Fruit fly (Drosophila melanogaster) whole organism, embryonic: ENCODE data around the gene scramb2.

Experiments used
- Atf6 ChIP-seq: fragments of 200-800 bp; sonication (Bioruptor generic); IDR thresholded peaks from 2 replicates; pipeline ENCODE4 v1.3.6; 2022; ENCODE audit warnings: missing biosample characterization, missing genetic modification characterization
- CG10274 ChIP-seq: fragments of 200-800 bp; sonication (Bioruptor generic); optimal IDR thresholded peaks from 3 replicates; lab custom pipeline; 2017; ENCODE audit warnings: missing biosample characterization, mild to moderate bottlenecking, missing genetic modification characterization
- CG11085 ChIP-seq: fragments of 200-800 bp; sonication (Bioruptor generic); IDR thresholded peaks from 2 replicates; pipeline ENCODE4 v1.3.6; 2022; ENCODE audit warnings: missing biosample characterization, missing genetic modification characterization
- CG12391 ChIP-seq: fragments of 200-800 bp; sonication (Bioruptor generic); optimal IDR thresholded peaks from 3 replicates; lab custom pipeline; 2018; ENCODE audit warnings: missing biosample characterization, mild to moderate bottlenecking, missing genetic modification characterization, moderate library complexity
- CG14014 ChIP-seq: fragments of 200-800 bp; sonication (Bioruptor generic); IDR thresholded peaks from 2 replicates; pipeline ENCODE4 v1.3.6; 2022; ENCODE audit warnings: missing biosample characterization, missing genetic modification characterization
- CG14050 ChIP-seq: fragments of 200-800 bp; sonication (Bioruptor generic); IDR thresholded peaks from 3 replicates; pipeline ENCODE4 v1.3.6; 2022; ENCODE audit warnings: missing biosample characterization, missing genetic modification characterization
- CG14965 ChIP-seq: fragments of 200-800 bp; sonication (Bioruptor generic); optimal IDR thresholded peaks from 2 replicates; lab custom pipeline; 2016; ENCODE audit warnings: missing biosample characterization, missing genetic modification characterization, borderline replicate concordance
- CG17802 ChIP-seq: fragments of 200-800 bp; sonication (Bioruptor generic); optimal IDR thresholded peaks from 2 replicates; lab custom pipeline; 2018; ENCODE audit warnings: missing biosample characterization, mild to moderate bottlenecking, missing genetic modification characterization, moderate library complexity
- CG18764 ChIP-seq: fragments of 200-800 bp; sonication (Bioruptor generic); optimal IDR thresholded peaks from 3 replicates; lab custom pipeline; 2016; ENCODE audit warnings: missing biosample characterization, missing genetic modification characterization
- CG3065 ChIP-seq: fragments of 200-800 bp; sonication (Bioruptor generic); optimal IDR thresholded peaks from 2 replicates; lab custom pipeline; 2016; ENCODE audit warnings: missing biosample characterization, missing genetic modification characterization
- CG33557 ChIP-seq: fragments of 200-800 bp; sonication (Bioruptor generic); optimal IDR thresholded peaks from 2 replicates; lab custom pipeline; 2019; ENCODE audit warnings: missing biosample characterization, mild to moderate bottlenecking, missing genetic modification characterization, moderate library complexity
- CG5180 ChIP-seq: fragments of 200-800 bp; sonication (Bioruptor generic); optimal IDR thresholded peaks from 3 replicates; lab custom pipeline; 2017; ENCODE audit warnings: missing biosample characterization, missing genetic modification characterization, mild to moderate bottlenecking, moderate library complexity, missing genetic modification reagents
- CG7357 ChIP-seq: fragments of 200-800 bp; sonication (Bioruptor generic); IDR thresholded peaks from 3 replicates; pipeline ENCODE4 v1.3.6; 2022; ENCODE audit warnings: missing biosample characterization, missing genetic modification characterization
- CG7372 ChIP-seq: fragments of 200-800 bp; sonication (Bioruptor generic); IDR thresholded peaks from 2 replicates; pipeline ENCODE4 v1.3.6; 2022; ENCODE audit warnings: missing biosample characterization, missing genetic modification characterization
- CG7839 ChIP-seq: fragments of 200-800 bp; sonication (Bioruptor generic); optimal IDR thresholded peaks from 3 replicates; lab custom pipeline; 2018; ENCODE audit warnings: missing biosample characterization, mild to moderate bottlenecking, missing genetic modification characterization, moderate library complexity
- CG8089 ChIP-seq: fragments of 200-800 bp; sonication (Bioruptor generic); optimal IDR thresholded peaks from 3 replicates; lab custom pipeline; 2016; ENCODE audit warnings: missing biosample characterization, missing genetic modification characterization
- CG8388 ChIP-seq: fragments of 200-800 bp; sonication (Bioruptor generic); optimal IDR thresholded peaks from 2 replicates; lab custom pipeline; 2019; ENCODE audit warnings: missing biosample characterization, mild to moderate bottlenecking, missing genetic modification characterization, moderate library complexity
- CG9876 ChIP-seq: fragments of 200-800 bp; sonication (Bioruptor generic); optimal IDR thresholded peaks from 2 replicates; lab custom pipeline; 2016; ENCODE audit warnings: missing biosample characterization, missing genetic modification characterization
- CkIIα-i1 ChIP-seq: fragments of 200-800 bp; sonication (Bioruptor generic); IDR thresholded peaks from 2 replicates; pipeline ENCODE4 v1.3.6; 2022; ENCODE audit warnings: missing biosample characterization, missing genetic modification characterization
- Dek ChIP-seq: fragments of 200-800 bp; sonication (Bioruptor generic); optimal IDR thresholded peaks from 3 replicates; lab custom pipeline; 2019; ENCODE audit warnings: missing biosample characterization, mild to moderate bottlenecking, missing genetic modification characterization, moderate library complexity
- Dip2 ChIP-seq: fragments of 200-800 bp; sonication (Bioruptor generic); IDR thresholded peaks from 2 replicates; pipeline ENCODE4 v1.3.6; 2022; ENCODE audit warnings: missing biosample characterization, missing genetic modification characterization
- E2f1 ChIP-seq: fragments of 200-800 bp; sonication (Bioruptor generic); IDR thresholded peaks from 2 replicates; pipeline ENCODE4 v1.3.6; 2022; ENCODE audit warnings: missing biosample characterization, missing genetic modification characterization
- Gsc ChIP-seq: fragments of 200-800 bp; sonication (Bioruptor generic); IDR thresholded peaks from 2 replicates; pipeline ENCODE4 v1.3.6; 2022; ENCODE audit warnings: missing biosample characterization, missing genetic modification characterization
- Hr39 ChIP-seq: fragments of >200 bp; optimal IDR thresholded peaks from 2 replicates; lab custom pipeline; 2017
- Hr78 ChIP-seq, 2 experiments: fragments of 200-800 bp in 1 of 2; fragments of >200 bp in 1 of 2; sonication (Bioruptor generic) in 1 of 2; optimal IDR thresholded peaks; 2 replicates each; lab custom pipeline; 2017 to 2019; ENCODE audit warnings: missing biosample characterization in 2 of 2, missing genetic modification characterization in 2 of 2, mild to moderate bottlenecking in 1 of 2, moderate library complexity in 1 of 2
- MESR4 ChIP-seq: fragments of 200-800 bp; sonication (Bioruptor generic); optimal IDR thresholded peaks from 2 replicates; lab custom pipeline; 2018; ENCODE audit warnings: missing biosample characterization, mild to moderate bottlenecking, missing genetic modification characterization, moderate library complexity
- MTF-1 ChIP-seq: fragments of 200-800 bp; sonication (Bioruptor generic); optimal IDR thresholded peaks from 2 replicates; lab custom pipeline; 2018; ENCODE audit warnings: missing biosample characterization, mild to moderate bottlenecking, missing genetic modification characterization, borderline replicate concordance
- Max ChIP-seq: fragments of 200-800 bp; sonication (Bioruptor generic); optimal IDR thresholded peaks from 2 replicates; lab custom pipeline; 2016; ENCODE audit warnings: missing biosample characterization, mild to moderate bottlenecking, missing genetic modification characterization
- Sin3A ChIP-seq: fragments of >200 bp; optimal IDR thresholded peaks from 2 replicates; lab custom pipeline; 2018
- Spps ChIP-seq: fragments of 200-800 bp; sonication (Bioruptor generic); optimal IDR thresholded peaks from 2 replicates; lab custom pipeline; 2018; ENCODE audit warnings: missing biosample characterization, mild to moderate bottlenecking, missing genetic modification characterization
- Ssrp ChIP-seq: fragments of 200-800 bp; sonication (Bioruptor generic); optimal IDR thresholded peaks from 2 replicates; lab custom pipeline; 2018; ENCODE audit warnings: missing biosample characterization, mild to moderate bottlenecking, missing genetic modification characterization, moderate library complexity
- ash1 ChIP-seq: fragments of 200-800 bp; sonication (Bioruptor generic); optimal IDR thresholded peaks from 2 replicates; lab custom pipeline; 2018; ENCODE audit warnings: missing biosample characterization, mild to moderate bottlenecking, missing genetic modification characterization
- bowl ChIP-seq: fragments of 200-800 bp; sonication (Bioruptor generic); IDR thresholded peaks from 2 replicates; pipeline ENCODE4 v1.3.6; 2022; ENCODE audit warnings: missing biosample characterization, missing genetic modification characterization
- chm ChIP-seq: fragments of 200-800 bp; sonication (Bioruptor generic); IDR thresholded peaks from 2 replicates; pipeline ENCODE4 v1.3.6; 2022; ENCODE audit warnings: missing biosample characterization, missing genetic modification characterization
- crp ChIP-seq, 2 experiments: fragments of 200-800 bp; sonication (Bioruptor generic); optimal IDR thresholded peaks; 2 replicates in 1 of 2; 3 replicates in 1 of 2; lab custom pipeline; 2017; ENCODE audit warnings: missing biosample characterization in 2 of 2, missing genetic modification characterization in 2 of 2, mild to moderate bottlenecking in 1 of 2, moderate library complexity in 1 of 2
- dan ChIP-seq: fragments of 200-800 bp; sonication (Bioruptor generic); IDR thresholded peaks from 2 replicates; pipeline ENCODE4 v1.3.6; 2022; ENCODE audit warnings: missing biosample characterization, missing genetic modification characterization
- danr ChIP-seq: fragments of 200-800 bp; sonication (Bioruptor generic); IDR thresholded peaks from 2 replicates; pipeline ENCODE4 v1.3.6; 2022; ENCODE audit warnings: missing biosample characterization, missing genetic modification characterization
- en ChIP-seq: fragments of 200-800 bp; sonication (Bioruptor generic); optimal IDR thresholded peaks from 2 replicates; lab custom pipeline; 2016; ENCODE audit warnings: missing biosample characterization, missing genetic modification characterization
- ftz-f1 ChIP-seq: fragments of 200-800 bp; sonication (Bioruptor generic); optimal IDR thresholded peaks from 2 replicates; lab custom pipeline; 2016; ENCODE audit warnings: missing biosample characterization, missing genetic modification characterization
- hkb ChIP-seq, 2 experiments: fragments of 200-800 bp in 1 of 2; fragments of >200 bp in 1 of 2; sonication (Bioruptor generic) in 1 of 2; IDR thresholded peaks in 1 of 2; optimal IDR thresholded peaks in 1 of 2; 2 replicates each; pipeline versions ENCODE4 v1.3.6 to Lab custom; 2017 to 2022; ENCODE audit warnings: missing biosample characterization in 1 of 2, missing genetic modification characterization in 1 of 2
- jigr1 ChIP-seq: fragments of 200-800 bp; sonication (Bioruptor generic); IDR thresholded peaks from 3 replicates; pipeline ENCODE4 v1.3.6; 2022; ENCODE audit warnings: missing biosample characterization, missing genetic modification characterization
- knrl ChIP-seq: fragments of 200-800 bp; sonication (Bioruptor generic); IDR thresholded peaks from 3 replicates; pipeline ENCODE4 v1.3.6; 2022; ENCODE audit warnings: missing biosample characterization, missing genetic modification characterization; ENCODE audit not compliant: partially characterized antibody
- mam ChIP-seq: fragments of 200-800 bp; sonication (Bioruptor generic); optimal IDR thresholded peaks from 3 replicates; lab custom pipeline; 2016; ENCODE audit warnings: missing biosample characterization, missing genetic modification characterization
- nau ChIP-seq: fragments of 200-800 bp; sonication (Bioruptor generic); optimal IDR thresholded peaks from 3 replicates; lab custom pipeline; 2017; ENCODE audit warnings: missing biosample characterization, mild to moderate bottlenecking, missing genetic modification characterization, missing genetic modification reagents
- p53 ChIP-seq: fragments of 200-800 bp; sonication (Bioruptor generic); optimal IDR thresholded peaks from 2 replicates; lab custom pipeline; 2016; ENCODE audit warnings: missing biosample characterization, missing genetic modification characterization
- pros ChIP-seq: fragments of 200-800 bp; sonication (Bioruptor generic); optimal IDR thresholded peaks from 3 replicates; lab custom pipeline; 2019; ENCODE audit warnings: missing biosample characterization, mild to moderate bottlenecking, missing genetic modification characterization, moderate library complexity
- ro ChIP-seq: fragments of 200-800 bp; sonication (Bioruptor generic); IDR thresholded peaks from 2 replicates; pipeline ENCODE4 v1.3.6; 2022; ENCODE audit warnings: missing biosample characterization, missing genetic modification characterization
- sima ChIP-seq: fragments of 200-800 bp; sonication (Bioruptor generic); optimal IDR thresholded peaks from 2 replicates; lab custom pipeline; 2016; ENCODE audit warnings: missing biosample characterization, missing genetic modification characterization
- tgo ChIP-seq: fragments of 200-800 bp; sonication (Bioruptor generic); IDR thresholded peaks from 3 replicates; pipeline ENCODE4 v1.3.6; 2022; ENCODE audit warnings: missing biosample characterization, missing genetic modification characterization

Gene scramb2

dm6 chr3L:3081146-3081872, 34.7 kb upstream of the scramb2 start (continued):
- TF ChIP-seq CG7372 (GFP tag; lab: Robert Waterston, UW) (peak; percentile 97), CG14050 (GFP tag; lab: Robert Waterston, UW) (peak; percentile 98), jigr1 (GFP tag; lab: Robert Waterston, UW) (peak; percentile 93), Sin3A (lab: Kevin White, UChicago) (no peak), danr (peak; percentile 96), CG7839 (peak; percentile 98), crp (GFP tag; optimal IDR thresholded peaks at IDR 0.05; lab: Kevin White, UChicago) (peak in 1 of 2 experiments; percentile 73), CG14965 (GFP tag; lab: Kevin White, UChicago) (peak; percentile 72), CkIIα-i1 (GFP tag; lab: Robert Waterston, UW) (peak; percentile 72; the same call in 1 of the 2 replicates), CG33557 (GFP tag; lab: Kevin White, UChicago) (peak; percentile 96), E2f1 (GFP tag; lab: Robert Waterston, UW) (peak; percentile 98), Spps (tag; lab: Kevin White, UChicago) (peak; percentile 98), CG18764 (GFP tag; lab: Kevin White, UChicago) (peak; percentile 96), mam (GFP tag; lab: Kevin White, UChicago) (peak; percentile 97), hkb (optimal IDR thresholded peaks at IDR 0.05; lab: Kevin White, UChicago) (peak; percentile 52), hkb (GFP tag; IDR thresholded peaks at IDR 0.05; lab: Robert Waterston, UW) (peak; percentile 99), bowl (GFP tag; lab: Robert Waterston, UW) (peak; percentile 97), ash1 (GFP tag; lab: Kevin White, UChicago) (peak; percentile 77), Ssrp (tag; lab: Kevin White, UChicago) (peak; percentile 97), CG12391 (tag; lab: Kevin White, UChicago) (peak; percentile 99), nau (peak; percentile 98), tgo (GFP tag; lab: Robert Waterston, UW) (peak; percentile 98), sima (GFP tag; lab: Kevin White, UChicago) (peak; percentile 90), CG8388 (peak; percentile 98), CG9876 (GFP tag; lab: Kevin White, UChicago) (peak; percentile 82), knrl (GFP tag; lab: Robert Waterston, UW) (peak; percentile 76), chm (peak; percentile 99), en (peak; percentile 92), CG11085 (GFP tag; lab: Robert Waterston, UW) (peak; percentile 96), CG5180 (GFP tag; lab: Kevin White, UChicago) (peak; percentile 91), Atf6 (GFP tag; lab: Robert Waterston, UW) (peak; percentile 99), Hr78 (GFP tag; optimal IDR thresholded peaks at IDR 0.05; lab: Kevin White, UChicago) (peak in 1 of 2 experiments; percentile 77), CG7357 (GFP tag; lab: Robert Waterston, UW) (peak; percentile 94), MTF-1 (GFP tag; lab: Kevin White, UChicago) (peak; percentile 97), CG8089 (GFP tag; lab: Kevin White, UChicago) (peak; percentile 92), CG14014 (GFP tag; lab: Robert Waterston, UW) (peak; percentile 99), Max (GFP tag; lab: Kevin White, UChicago) (peak; percentile 99), Gsc (no peak), Dek (tag; lab: Kevin White, UChicago) (peak; percentile 98), dan (GFP tag; lab: Robert Waterston, UW) (peak; percentile 85), CG3065 (GFP tag; lab: Kevin White, UChicago) (peak; percentile 95), p53 (GFP tag; lab: Kevin White, UChicago) (peak; percentile 90), CG17802 (peak; percentile 91), ro (peak; percentile 93), ftz-f1 (GFP tag; lab: Kevin White, UChicago) (peak; percentile 94), Dip2 (GFP tag; lab: Robert Waterston, UW) (peak; percentile 72), CG10274 (GFP tag; lab: Kevin White, UChicago) (peak; percentile 93), Hr39 (lab: Kevin White, UChicago) (no peak), MESR4 (GFP tag; lab: Kevin White, UChicago) (peak; percentile 87), pros (GFP tag; lab: Kevin White, UChicago) (peak; percentile 45)
